Worm (Caenorhabditis elegans): Measurements from ENCODE around the gene Y39G8B.5.

The Y39G8B.5 gene

DNA sequence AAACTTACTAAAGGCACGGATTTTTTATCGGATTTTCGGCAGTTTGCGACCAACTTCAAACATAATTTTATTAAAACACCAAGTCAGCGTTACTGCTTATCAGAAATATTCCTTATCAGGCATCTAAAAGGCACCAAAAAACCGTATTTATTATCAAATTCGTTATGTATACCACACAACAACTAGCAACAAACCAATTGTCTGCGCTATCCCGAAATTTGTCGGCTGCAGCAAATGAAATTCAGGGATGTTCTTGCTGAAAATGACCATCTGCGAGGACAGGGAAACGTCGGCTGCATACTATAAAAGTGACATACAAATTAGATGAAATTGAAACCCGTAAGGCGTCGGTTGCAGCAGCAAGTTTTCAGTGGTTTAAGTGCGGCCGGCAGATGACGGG lies 6.3 kb upstream of the Y39G8B.5 start:
- no peak for TF ChIP-seq aly-1 (tag; optimal IDR thresholded peaks at IDR 0.05)
- no peak for TF ChIP-seq tbx-11 (GFP tag; IDR thresholded peaks at IDR 0.05)
- TF ChIP-seq hnd-1 (tag; optimal IDR thresholded peaks at IDR 0.05), result no peak
- TF ChIP-seq sea-1 (GFP tag; conservative IDR thresholded peaks at IDR 0.05), result no peak
- TF ChIP-seq F13C5.2 (tag; optimal IDR thresholded peaks at IDR 0.05), result no peak
- no peak for TF ChIP-seq hmbx-1 (tag; optimal IDR thresholded peaks at IDR 0.05)
- no peak for TF ChIP-seq pes-1 (GFP tag; IDR thresholded peaks at IDR 0.05)
- no peak for TF ChIP-seq scrt-1 (GFP tag; IDR thresholded peaks at IDR 0.05)
- no peak for TF ChIP-seq tbx-37 (GFP tag; conservative IDR thresholded peaks at IDR 0.05)
- no peak for TF ChIP-seq B0310.2 (tag; optimal IDR thresholded peaks at IDR 0.05)

DNA sequence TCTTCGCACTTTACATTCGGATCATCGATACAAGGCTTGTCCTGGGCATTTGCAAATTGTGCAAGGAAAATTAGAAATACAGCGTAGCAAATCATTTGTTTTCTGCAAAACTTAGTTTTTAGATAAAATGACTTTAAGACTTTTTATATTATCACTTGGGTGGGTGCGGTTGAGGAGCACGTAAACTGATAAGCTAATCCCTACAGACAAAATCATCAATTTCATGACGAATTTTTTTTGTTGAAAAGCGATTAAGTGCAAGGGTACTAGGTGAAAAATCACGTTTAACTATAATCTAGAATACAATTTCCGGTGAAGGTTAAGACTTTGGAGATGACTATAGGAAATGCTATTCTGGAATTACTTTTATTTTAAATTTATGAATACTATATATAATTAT lies 5.8 kb upstream of the Y39G8B.5 start, which contains the start of gene F01D5.1:
TSS of gene F01D5.1 (minus strand) at position 105 of the 400 bp plus-strand sequence.
- TF ChIP-seq B0310.2 (tag; optimal IDR thresholded peaks at IDR 0.05) (no peak), tra-4 (tag; optimal IDR thresholded peaks at IDR 0.05) (no peak), pes-1 (GFP tag; IDR thresholded peaks at IDR 0.05) (no peak), hmbx-1 (tag; optimal IDR thresholded peaks at IDR 0.05) (no peak)

DNA sequence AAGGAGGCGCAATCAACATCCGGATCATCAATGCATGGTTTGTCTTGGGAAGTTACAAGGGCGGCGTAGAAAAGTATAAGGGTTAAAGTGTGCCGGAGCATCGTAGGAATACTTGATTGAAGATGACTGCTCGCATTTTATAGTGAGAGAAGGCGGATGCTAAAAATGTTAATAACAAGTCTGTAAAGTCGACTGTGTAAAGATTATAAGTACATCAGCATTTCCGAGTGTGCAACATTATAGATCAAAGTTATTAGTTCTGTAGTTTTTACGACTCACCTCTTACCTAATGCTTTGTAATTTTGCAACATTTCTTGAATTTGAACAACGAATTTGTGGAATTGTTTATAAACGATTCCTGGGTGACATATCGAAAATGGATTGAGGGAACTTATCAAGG lies 3.3 kb upstream of the Y39G8B.5 start, which contains the start of gene Y39G8B.7:
TSS of gene Y39G8B.7 (minus strand) at position 101 of the 400 bp plus-strand sequence.
- TF ChIP-seq hmg-4 (GFP tag; optimal IDR thresholded peaks at IDR 0.05), result no peak
- TF ChIP-seq ets-7 (tag; optimal IDR thresholded peaks at IDR 0.05), result no peak
- TF ChIP-seq B0310.2 (tag; optimal IDR thresholded peaks at IDR 0.05), result no peak
- no peak for TF ChIP-seq tbx-37 (GFP tag; conservative IDR thresholded peaks at IDR 0.05)
- no peak for TF ChIP-seq aly-1 (tag; optimal IDR thresholded peaks at IDR 0.05)
- no peak for TF ChIP-seq tra-4 (tag; optimal IDR thresholded peaks at IDR 0.05)
- no peak for TF ChIP-seq flt-1 (GFP tag; IDR thresholded peaks at IDR 0.05)
- TF ChIP-seq ceh-36 (tag; optimal IDR thresholded peaks at IDR 0.05), result no peak
- no peak for TF ChIP-seq F13C5.2 (tag; optimal IDR thresholded peaks at IDR 0.05)
- TF ChIP-seq sea-1 (GFP tag; conservative IDR thresholded peaks at IDR 0.05), result no peak
- no peak for TF ChIP-seq tbx-11 (GFP tag; IDR thresholded peaks at IDR 0.05)
- TF ChIP-seq ceh-13 (GFP tag; optimal IDR thresholded peaks at IDR 0.05), result no peak
- no peak for TF ChIP-seq pes-1 (GFP tag; IDR thresholded peaks at IDR 0.05)
- TF ChIP-seq hmbx-1 (tag; optimal IDR thresholded peaks at IDR 0.05), result no peak
- no peak for TF ChIP-seq ama-1 (optimal IDR thresholded peaks at IDR 0.05)
- no peak for TF ChIP-seq scrt-1 (GFP tag; IDR thresholded peaks at IDR 0.05)
- TF ChIP-seq hnd-1 (tag; optimal IDR thresholded peaks at IDR 0.05), result no peak

DNA sequence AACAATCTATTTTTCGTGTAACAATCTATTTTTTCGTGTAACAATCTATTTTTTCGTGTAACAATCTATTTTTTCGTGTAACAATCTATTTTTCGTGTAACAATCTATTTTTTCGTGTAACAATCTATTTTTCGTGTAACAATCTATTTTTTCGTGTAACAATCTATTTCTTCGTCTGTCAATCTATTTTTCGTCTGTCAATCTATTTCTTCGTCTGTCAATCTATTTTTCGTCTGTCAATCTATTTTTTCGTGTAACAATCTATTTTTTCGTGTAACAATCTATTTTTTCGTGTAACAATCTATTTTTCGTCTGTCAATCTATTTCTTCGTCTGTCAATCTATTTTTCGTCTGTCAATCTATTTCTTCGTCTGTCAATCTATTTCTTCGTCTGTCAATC lies 5.6 kb downstream of the Y39G8B.5 start:
- TF ChIP-seq hmbx-1 (tag; optimal IDR thresholded peaks at IDR 0.05), result peak; percentile 54

DNA sequence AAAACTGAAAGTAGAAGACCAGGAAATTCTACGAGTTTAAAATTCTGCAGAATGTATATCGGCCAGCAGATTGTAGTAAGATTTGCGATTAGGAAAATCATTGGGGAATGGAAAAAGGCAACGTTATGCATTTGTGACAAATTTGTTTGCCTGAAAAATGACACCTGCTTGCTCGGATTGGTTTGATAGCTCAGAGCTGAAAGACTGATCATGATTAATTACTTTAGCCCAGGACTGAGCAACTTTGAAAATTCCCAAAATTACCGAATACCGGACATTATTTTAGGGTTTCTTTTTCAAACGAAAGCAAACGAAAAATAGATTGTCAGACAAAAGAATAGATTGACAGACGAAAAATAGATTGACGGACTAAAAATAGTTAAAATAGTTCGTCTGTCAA lies 7.1 kb downstream of the Y39G8B.5 start, which contains the start of gene sre-47:
TSS of gene sre-47 (minus strand) at position 101 of the 400 bp plus-strand sequence.
- TF ChIP-seq hmbx-1 (tag; optimal IDR thresholded peaks at IDR 0.05) (no peak), pes-1 (GFP tag; IDR thresholded peaks at IDR 0.05) (no peak), B0310.2 (tag; optimal IDR thresholded peaks at IDR 0.05) (no peak), ceh-36 (tag; optimal IDR thresholded peaks at IDR 0.05) (no peak), tbx-11 (GFP tag; IDR thresholded peaks at IDR 0.05) (no peak), tbx-37 (GFP tag; conservative IDR thresholded peaks at IDR 0.05) (no peak), F13C5.2 (tag; optimal IDR thresholded peaks at IDR 0.05) (no peak), ets-7 (tag; optimal IDR thresholded peaks at IDR 0.05) (no peak), ceh-13 (GFP tag; optimal IDR thresholded peaks at IDR 0.05) (no peak), aly-1 (tag; optimal IDR thresholded peaks at IDR 0.05) (no peak), tra-4 (tag; optimal IDR thresholded peaks at IDR 0.05) (no peak), ama-1 (optimal IDR thresholded peaks at IDR 0.05) (no peak), hmg-4 (GFP tag; optimal IDR thresholded peaks at IDR 0.05) (no peak)

DNA sequence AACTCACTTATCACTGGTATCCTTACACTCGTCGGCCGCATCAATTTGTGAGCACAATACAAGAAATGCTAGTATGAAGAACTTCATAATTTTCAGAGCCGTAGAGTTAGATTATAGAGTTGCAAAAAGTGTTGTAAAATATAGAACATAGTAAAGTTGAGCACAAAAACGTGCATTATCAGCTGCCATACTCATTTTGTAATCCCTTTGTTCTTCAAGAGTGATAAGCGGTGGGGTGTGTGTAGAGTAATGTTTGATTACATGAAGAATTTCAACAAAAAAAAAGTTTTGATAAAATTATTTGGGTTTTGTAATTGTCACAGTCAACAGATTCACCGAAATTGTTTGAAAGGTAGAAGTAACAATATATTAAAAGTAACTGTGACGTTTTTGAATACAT lies 8.7 kb downstream of the Y39G8B.5 start, which contains the start of the genes Y39G8B.13 and Y39G8B.10:
TSS of gene Y39G8B.13 (minus strand) at position 125 of the 400 bp plus-strand sequence.
TSS of gene Y39G8B.10 (minus strand) at position 193 of the 400 bp plus-strand sequence.
- TF ChIP-seq tbx-37 (GFP tag; conservative IDR thresholded peaks at IDR 0.05) (no peak), ceh-36 (tag; optimal IDR thresholded peaks at IDR 0.05) (no peak), scrt-1 (GFP tag; IDR thresholded peaks at IDR 0.05) (no peak), tbx-11 (GFP tag; IDR thresholded peaks at IDR 0.05) (no peak), aly-1 (tag; optimal IDR thresholded peaks at IDR 0.05) (no peak), tra-4 (tag; optimal IDR thresholded peaks at IDR 0.05) (no peak), B0310.2 (tag; optimal IDR thresholded peaks at IDR 0.05) (no peak), sea-1 (GFP tag; conservative IDR thresholded peaks at IDR 0.05) (no peak), hmbx-1 (tag; optimal IDR thresholded peaks at IDR 0.05) (no peak), pes-1 (GFP tag; IDR thresholded peaks at IDR 0.05) (no peak), ama-1 (optimal IDR thresholded peaks at IDR 0.05) (no peak), hnd-1 (tag; optimal IDR thresholded peaks at IDR 0.05) (no peak)

DNA sequence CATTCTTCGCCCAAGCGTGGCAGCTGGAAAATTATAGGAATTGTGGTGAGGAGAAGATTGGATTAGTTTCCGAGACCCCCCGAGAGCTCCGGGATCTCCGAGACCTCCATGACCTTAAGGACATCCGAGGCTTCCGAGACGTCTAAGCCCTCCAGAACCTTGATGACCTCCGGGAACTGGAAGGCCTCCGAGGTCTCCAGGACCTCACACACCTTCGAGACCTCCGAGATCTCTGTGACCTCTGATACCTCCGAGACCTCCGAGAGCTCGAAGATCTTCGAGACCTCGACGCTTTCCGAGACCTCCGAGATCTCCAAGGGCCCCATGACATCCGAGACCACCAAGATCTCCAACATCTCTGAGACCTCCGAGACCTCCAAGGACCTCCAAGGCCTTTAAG lies 9.4 kb downstream of the Y39G8B.5 start:
- TF ChIP-seq flt-1 (GFP tag; IDR thresholded peaks at IDR 0.05) (no peak), scrt-1 (GFP tag; IDR thresholded peaks at IDR 0.05) (no peak), ets-7 (tag; optimal IDR thresholded peaks at IDR 0.05) (no peak), B0310.2 (tag; optimal IDR thresholded peaks at IDR 0.05) (no peak), aly-1 (tag; optimal IDR thresholded peaks at IDR 0.05) (no peak), tbx-37 (GFP tag; conservative IDR thresholded peaks at IDR 0.05) (no peak), sea-1 (GFP tag; conservative IDR thresholded peaks at IDR 0.05) (no peak), hnd-1 (tag; optimal IDR thresholded peaks at IDR 0.05) (no peak), pes-1 (GFP tag; IDR thresholded peaks at IDR 0.05) (no peak), hmbx-1 (tag; optimal IDR thresholded peaks at IDR 0.05) (no peak), tra-4 (tag; optimal IDR thresholded peaks at IDR 0.05) (no peak), tbx-11 (GFP tag; IDR thresholded peaks at IDR 0.05) (no peak), ceh-13 (GFP tag; optimal IDR thresholded peaks at IDR 0.05) (no peak), F13C5.2 (tag; optimal IDR thresholded peaks at IDR 0.05) (no peak), hmg-4 (GFP tag; optimal IDR thresholded peaks at IDR 0.05) (no peak), ceh-36 (tag; optimal IDR thresholded peaks at IDR 0.05) (no peak), ama-1 (optimal IDR thresholded peaks at IDR 0.05) (no peak)

DNA sequence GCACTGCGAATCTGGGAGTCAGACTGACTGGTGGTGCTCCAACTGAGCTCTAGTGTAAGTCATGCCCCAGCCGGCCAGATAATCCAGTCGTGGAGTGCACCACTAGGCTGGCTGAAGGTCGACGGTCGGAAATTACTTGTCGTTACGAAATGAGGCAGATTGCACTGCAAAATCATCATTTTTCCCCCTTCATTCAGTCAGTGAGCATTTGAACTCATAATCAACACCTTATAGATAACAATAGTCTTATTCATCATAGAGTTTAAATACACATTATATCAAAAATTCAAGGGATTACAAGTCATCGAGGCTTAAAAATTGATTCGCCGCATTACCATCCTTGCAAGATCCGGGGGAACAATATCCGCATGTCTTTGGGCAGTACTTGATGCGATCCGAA lies 9.8 kb downstream of the Y39G8B.5 start:
- TF ChIP-seq ceh-36 (tag; optimal IDR thresholded peaks at IDR 0.05) (no peak), hmbx-1 (tag; optimal IDR thresholded peaks at IDR 0.05) (no peak), flt-1 (GFP tag; IDR thresholded peaks at IDR 0.05) (no peak), B0310.2 (tag; optimal IDR thresholded peaks at IDR 0.05) (no peak), tbx-11 (GFP tag; IDR thresholded peaks at IDR 0.05) (no peak), sea-1 (GFP tag; conservative IDR thresholded peaks at IDR 0.05) (no peak), scrt-1 (GFP tag; IDR thresholded peaks at IDR 0.05) (no peak), tra-4 (tag; optimal IDR thresholded peaks at IDR 0.05) (no peak), tbx-37 (GFP tag; conservative IDR thresholded peaks at IDR 0.05) (no peak), ets-7 (tag; optimal IDR thresholded peaks at IDR 0.05) (no peak)

All from whole organism, early embryonic.